Worm (Caenorhabditis elegans): Measurements from ENCODE around the gene K08D8.11.

- TF ChIP-seq ama-1 (optimal IDR thresholded peaks at IDR 0.05), result no peak
- TF ChIP-seq unc-86 (tag; optimal IDR thresholded peaks at IDR 0.05), result no peak
- no peak for TF ChIP-seq ceh-18 (tag; optimal IDR thresholded peaks at IDR 0.05)
- no peak for TF ChIP-seq rnt-1 (tag; optimal IDR thresholded peaks at IDR 0.05)
- no peak for TF ChIP-seq tbx-2 (tag; optimal IDR thresholded peaks at IDR 0.05)
- TF ChIP-seq nfya-1 (tag; optimal IDR thresholded peaks at IDR 0.05), result no peak
- TF ChIP-seq pqm-1 (tag; optimal IDR thresholded peaks at IDR 0.05), result no peak
- TF ChIP-seq dve-1 (tag; optimal IDR thresholded peaks at IDR 0.05), result no peak
Observed at ce11 chrIV:12901602-12902001, 6.5 kb downstream of the K08D8.11 start.

All from whole organism, late embryonic.